Fruit fly (Drosophila melanogaster): ENCODE data around the gene CG31524.

Gene CG31524

DNA sequence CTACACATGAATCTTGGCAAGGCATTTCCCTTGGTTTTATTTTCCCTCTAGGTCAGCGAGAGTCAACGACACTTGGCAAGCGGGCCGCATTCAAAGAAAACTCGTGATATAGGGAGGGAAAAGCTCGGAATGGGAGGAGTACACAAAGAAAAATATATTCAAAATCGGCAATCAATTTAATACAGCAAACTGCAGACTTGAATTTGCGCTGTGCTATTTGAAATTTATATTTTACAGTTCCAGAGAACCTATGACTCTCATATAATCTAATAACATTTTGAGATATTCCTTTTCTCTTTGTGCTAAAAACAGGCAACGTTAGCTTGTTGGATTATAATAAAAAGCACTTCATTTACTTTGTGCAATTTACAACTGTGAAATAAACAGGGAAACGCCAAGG, 15.4 kb upstream of the CG31524 start:
- TF ChIP-seq CG17801 (GFP tag; optimal IDR thresholded peaks at IDR 0.05; ENCODE audit: partially characterized antibody), result no peak

DNA sequence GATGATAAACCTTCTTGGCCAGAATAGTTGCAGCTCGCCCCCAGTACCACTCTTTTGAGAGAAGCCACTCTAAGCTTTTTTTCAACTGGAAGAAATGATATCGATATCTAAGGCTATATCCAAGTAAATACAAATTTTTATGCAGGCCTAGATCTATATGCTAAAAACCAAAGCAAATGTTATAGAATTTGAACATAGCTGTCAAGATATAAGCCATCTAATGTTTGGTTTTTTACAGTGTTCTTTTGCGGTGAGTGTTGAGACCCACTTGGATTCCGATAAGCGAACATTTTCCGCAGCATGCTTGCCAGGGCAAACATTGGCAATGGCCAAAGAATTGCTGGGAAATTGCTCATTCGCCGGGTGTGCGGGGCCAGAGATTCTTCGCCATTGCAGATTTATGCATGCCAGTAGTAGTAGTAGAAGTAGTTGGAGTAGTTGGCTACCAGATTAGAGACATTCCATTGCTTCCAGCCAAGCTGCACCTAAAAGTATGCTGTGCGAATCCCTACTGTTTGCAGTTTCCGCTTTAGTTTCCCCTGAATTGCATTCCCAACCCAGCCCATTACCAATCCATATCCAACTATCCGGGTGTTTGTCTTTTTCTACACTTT, 14.6 kb upstream of the CG31524 start:
- no peak for TF ChIP-seq CG17801 (GFP tag; optimal IDR thresholded peaks at IDR 0.05; ENCODE audit: partially characterized antibody)

DNA sequence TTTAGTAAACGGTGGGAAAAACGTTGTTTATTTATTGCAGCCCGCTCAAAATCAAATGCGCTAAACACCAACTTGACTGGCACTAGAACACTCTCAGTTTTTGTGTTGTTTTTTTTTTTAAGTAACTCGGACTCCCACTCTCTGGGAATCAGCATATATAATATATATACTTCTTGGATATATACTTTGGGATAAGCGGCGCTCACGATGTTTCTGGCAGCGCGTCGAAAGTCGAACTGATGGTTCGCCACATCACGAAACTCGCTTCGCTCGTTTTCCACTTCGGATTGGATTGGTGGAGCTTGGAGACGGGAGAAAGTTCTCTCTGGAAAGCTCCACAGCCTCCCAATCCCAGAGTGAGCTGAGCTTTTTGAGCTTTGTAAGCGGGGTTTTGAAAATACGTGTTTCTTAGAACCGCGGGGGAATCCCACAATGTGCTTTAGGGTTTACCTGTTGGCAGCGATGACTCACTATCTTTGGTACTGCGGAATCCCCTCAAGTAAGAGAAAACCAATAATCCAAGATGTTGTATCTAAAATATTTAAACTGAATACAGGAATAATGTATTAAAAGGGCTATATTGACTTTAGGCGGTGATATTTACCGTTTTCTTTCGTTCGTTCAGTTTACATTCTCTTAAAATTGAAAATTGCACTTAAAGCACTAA, 12.8 kb upstream of the CG31524 start, which contains the start of gene jdp:
TSS of gene jdp (minus strand) at position 239 of the 667 bp plus-strand sequence.
- peak; percentile 5 for TF ChIP-seq CG17801 (GFP tag; optimal IDR thresholded peaks at IDR 0.05; ENCODE audit: partially characterized antibody)

DNA sequence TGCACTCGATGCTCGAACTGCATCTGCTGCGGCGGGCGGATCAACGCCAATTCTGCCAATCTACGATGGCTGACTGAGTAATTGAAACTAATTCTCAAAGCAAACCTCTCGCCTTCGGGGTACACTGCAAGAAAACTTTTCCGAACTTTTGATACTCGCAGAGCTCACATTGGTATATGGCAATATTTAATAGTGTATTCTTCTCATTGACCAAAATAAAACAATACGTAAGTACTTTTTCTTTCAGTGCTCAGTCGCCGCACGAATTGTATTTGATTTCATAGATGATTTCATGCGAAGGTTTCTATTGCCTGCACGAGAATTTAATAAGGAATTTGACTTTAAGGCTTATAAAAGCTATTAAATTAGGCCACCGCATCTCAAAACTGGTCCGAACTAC, 11.5 kb upstream of the CG31524 start:
- no peak for TF ChIP-seq CG17801 (GFP tag; optimal IDR thresholded peaks at IDR 0.05; ENCODE audit: partially characterized antibody)

DNA sequence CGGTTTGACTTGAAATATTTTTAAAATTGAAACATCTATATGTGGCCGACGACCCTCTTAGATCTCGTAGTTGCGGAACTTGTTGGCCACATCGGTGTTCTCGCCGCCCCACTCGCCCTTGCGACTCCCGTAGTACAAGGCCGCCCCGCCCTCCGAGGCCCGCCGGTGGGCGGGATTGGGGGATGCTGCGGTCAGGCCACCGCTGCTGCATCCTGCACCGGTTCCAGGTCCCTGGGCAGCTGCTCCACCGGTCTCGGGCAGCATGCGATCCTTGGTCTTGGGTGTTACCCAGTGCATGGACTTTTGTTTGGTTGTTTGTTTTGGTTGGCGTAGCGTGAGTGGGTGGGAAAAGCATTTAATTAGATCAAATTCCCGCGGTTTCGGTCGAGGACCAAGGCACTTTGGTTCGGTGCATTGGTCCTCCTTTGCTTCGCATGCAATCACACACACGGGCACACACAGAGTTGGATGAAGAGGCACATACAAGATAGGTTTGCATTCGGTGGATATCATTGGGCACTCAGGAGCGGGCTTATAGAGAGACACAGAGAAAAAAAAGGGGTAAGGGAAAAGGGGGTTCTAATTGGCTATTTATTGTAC, 4.2 kb upstream of the CG31524 start:
- no peak for TF ChIP-seq CG17801 (GFP tag; optimal IDR thresholded peaks at IDR 0.05; ENCODE audit: partially characterized antibody)

DNA sequence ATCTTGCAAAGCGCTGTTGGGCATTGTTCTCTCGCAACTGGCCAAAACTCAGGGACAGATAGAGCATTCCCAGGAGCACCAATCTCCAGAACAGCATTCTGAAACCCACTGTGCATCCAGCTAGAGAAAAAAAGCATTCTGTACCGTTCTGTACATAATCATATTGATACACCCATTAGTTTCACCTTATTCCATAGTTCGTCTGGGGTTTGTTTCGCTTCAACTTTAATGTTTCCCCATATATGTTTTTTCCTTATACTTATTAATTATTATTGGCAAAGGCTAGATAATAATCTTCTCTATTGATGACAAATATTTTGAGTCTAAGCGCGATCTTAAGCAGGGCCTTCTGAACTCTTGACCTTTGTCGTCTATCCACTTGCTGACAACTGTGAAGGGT, 2.0 kb downstream of the CG31524 start, which contains the start of gene PH4alphaNE2:
TSS of gene PH4alphaNE2 (minus strand) at position 101 of the 400 bp plus-strand sequence.
- TF ChIP-seq CG17801 (GFP tag; optimal IDR thresholded peaks at IDR 0.05; ENCODE audit: partially characterized antibody), result no peak

DNA sequence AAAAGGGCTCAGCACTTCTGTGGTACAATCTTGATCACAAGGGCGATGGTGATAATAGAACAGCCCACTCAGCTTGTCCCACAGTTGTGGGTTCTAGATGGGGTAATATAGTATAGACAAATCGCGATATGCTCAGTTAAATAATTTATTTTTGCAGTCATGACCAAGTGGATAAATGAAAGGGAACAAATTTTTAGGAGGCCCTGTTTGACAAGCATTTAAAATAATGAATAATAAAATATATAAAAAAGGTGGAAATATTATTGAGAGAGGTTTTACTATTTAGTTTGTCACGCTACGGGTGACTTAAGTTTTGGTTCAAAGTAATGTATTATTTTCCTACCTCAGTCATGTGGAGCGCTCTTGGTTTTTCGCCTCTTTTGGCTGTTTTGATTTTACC, 6.4 kb downstream of the CG31524 start, which contains the start of gene CG34041:
TSS of gene CG34041 (plus strand) at position 301 of the 400 bp plus-strand sequence.
- TF ChIP-seq CG17801 (GFP tag; optimal IDR thresholded peaks at IDR 0.05; ENCODE audit: partially characterized antibody), result no peak

DNA sequence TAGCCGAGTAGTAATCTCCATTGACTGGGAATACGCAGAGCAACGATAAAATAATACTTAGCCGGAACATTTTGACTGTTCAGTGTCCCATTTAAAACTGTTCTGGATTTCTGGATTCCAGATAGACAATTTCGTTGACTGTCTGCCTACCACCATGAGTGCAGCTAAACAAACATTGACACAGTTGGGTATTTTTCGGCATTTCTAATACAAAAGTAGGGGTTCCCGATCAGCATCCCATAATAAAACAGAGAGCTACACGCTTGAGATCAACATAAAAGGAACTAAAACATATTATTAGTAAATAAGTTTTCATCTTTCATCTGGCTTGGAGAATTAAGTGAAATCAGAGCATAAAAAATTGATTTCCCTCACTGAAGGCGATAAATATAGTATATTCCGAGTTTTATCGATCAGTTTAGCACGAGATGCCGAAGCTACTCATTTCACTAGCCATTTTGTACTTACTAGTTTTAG, 8.6 kb downstream of the CG31524 start, which contains the start of the genes PH4alphaSG1 and CG15539:
TSS of gene PH4alphaSG1 (minus strand) at position 101 of the 477 bp plus-strand sequence.
TSS of gene CG15539 (plus strand) at position 427 of the 477 bp plus-strand sequence.
- TF ChIP-seq CG17801 (GFP tag; optimal IDR thresholded peaks at IDR 0.05; ENCODE audit: partially characterized antibody), result no peak

DNA sequence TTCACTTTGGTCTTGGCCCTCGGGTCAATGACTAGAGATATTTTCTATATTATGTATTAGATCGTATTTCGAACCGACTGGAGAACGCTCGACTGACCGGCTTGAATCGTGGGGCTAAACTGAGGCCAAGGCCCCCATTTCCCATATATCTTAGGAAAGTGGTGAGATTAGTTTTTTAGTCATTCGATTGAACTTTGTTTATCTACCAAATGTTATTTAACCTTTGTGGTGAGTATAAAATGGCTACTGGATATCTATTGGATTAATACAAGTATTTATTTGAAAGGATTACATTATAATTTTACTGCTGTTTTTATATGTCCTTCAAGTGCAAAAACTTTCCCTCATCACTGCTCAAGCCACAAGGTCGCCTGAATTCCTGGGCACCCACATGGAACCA, 10.7 kb downstream of the CG31524 start, which contains the start of gene CG31371:
TSS of gene CG31371 (minus strand) at position 101 of the 400 bp plus-strand sequence.
- TF ChIP-seq CG17801 (GFP tag; optimal IDR thresholded peaks at IDR 0.05; ENCODE audit: partially characterized antibody), result no peak

DNA sequence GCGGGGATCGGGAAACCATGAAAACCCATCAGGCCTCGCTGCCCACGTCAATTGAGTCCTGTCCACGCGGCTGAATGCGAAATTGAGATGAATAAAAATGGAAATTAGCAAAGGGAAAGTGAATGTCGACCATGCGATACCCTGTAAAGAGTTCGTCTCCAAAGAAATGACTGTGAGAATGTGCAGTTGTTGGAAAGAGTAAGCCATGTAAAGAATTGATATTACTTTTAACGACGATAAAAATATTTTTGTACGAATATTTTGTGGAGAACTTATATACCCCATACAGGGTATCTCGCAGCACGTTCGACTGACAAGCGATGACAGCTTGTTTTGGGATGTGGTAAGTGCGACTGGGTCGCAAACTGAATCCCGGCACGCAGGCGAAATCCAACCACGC, 13.0 kb downstream of the CG31524 start:
- no peak for TF ChIP-seq CG17801 (GFP tag; optimal IDR thresholded peaks at IDR 0.05; ENCODE audit: partially characterized antibody)

DNA sequence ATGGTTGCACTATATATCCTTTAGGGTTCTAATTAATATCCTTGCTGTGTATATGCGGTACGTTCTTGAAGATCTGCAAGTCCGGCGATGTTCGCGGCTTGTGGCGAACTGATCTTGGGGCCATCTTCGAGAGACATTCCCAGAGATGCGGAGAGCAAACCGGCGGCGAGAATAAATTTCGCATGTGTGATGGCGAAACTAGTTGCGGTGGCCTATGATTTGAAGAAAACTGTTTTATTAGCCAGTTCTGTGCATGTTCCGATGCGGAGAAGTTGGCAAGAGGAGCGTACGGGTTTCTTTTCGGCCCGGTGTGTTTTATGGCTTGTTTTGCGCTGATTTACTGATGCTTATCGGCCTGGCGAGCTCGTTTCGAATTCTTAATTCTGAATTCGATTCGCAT, 13.9 kb downstream of the CG31524 start, which contains the start of gene PH4alphaNE1:
TSS of gene PH4alphaNE1 (minus strand) at position 101 of the 400 bp plus-strand sequence.
- TF ChIP-seq CG17801 (GFP tag; optimal IDR thresholded peaks at IDR 0.05; ENCODE audit: partially characterized antibody), result no peak

DNA sequence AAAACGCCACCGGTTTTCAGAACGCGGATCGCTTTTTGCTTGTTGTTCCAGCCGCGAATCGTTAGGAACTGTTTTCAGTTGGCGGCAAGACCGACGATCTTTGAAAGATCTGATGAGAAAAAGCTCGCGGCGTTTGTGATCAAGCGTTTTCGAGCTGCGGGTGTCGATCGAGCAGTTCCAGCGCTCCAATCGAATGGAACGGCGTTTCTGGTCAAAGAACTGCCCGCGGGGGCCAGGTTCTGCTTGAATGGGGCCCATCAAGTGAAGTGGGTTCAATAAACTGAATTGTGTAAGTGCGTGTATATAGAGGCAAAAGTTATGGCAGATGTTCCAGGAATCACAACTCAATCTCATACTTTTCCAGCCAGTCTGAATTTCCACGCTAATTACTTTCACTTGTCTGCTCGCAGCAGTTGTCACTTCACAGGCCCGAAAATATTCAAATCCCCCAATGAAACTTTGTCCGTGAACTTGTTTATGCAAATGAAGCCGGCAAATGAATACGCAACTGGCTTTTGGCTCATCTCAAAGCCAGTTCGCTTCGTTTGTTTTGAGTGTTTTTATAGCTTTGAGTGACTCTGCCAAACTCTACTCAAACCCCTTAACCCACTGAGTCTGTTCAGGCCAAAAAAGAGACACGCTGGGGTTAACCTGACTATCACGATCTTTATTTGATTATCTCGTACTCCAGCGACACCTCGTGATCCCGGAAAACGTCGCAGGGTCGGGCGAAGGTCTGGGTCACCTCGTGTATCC, 17.9 kb downstream of the CG31524 start, which contains the start of gene PH4alphaMP:
TSS of gene PH4alphaMP (minus strand) at position 51 of the 756 bp plus-strand sequence.
- no peak for TF ChIP-seq CG17801 (GFP tag; optimal IDR thresholded peaks at IDR 0.05; ENCODE audit: partially characterized antibody)

DNA sequence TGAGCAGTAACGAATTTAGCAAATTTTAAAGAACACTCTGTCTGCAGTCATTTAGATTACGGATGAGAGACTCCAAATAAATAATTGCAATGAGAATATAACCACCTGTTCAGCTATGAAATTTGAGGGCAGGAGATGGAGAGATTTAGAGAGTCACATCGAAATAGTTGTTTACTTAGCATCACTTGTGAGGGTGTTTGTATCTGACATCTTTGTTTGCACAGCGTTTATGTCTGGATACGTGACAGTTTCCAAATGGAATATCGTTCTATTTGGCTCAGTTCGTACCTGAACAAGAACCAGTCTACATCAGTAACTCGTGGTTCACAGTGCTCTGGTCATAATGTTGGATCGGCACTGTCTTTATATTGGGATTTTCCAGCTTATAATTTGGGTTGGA, 24.4 kb downstream of the CG31524 start, which contains the start of gene PH4alphaSG2:
TSS of gene PH4alphaSG2 (plus strand) at position 278 of the 400 bp plus-strand sequence.
- TF ChIP-seq CG17801 (GFP tag; optimal IDR thresholded peaks at IDR 0.05; ENCODE audit: partially characterized antibody), result no peak

DNA sequence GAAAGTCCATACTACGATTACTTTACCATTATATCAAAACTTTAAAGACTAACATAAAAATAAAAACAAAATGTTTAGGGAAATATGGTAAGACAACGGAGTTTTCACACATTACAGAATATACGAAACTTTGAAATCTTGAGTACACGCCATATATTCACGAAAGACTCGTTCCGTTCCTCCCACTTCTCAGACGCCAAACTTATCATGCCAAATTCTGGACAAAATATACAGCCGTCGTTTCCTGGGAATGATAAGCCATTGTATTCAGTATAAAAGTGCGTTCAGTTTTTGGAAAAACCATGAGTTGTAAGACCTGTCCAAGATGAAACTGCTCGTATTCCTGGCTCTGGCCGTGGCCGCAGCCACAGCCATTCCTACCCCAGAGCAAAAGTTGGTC, 25.5 kb downstream of the CG31524 start, which contains the start of gene Jon99Fi:
TSS of gene Jon99Fi (plus strand) at position 301 of the 400 bp plus-strand sequence.
- no peak for TF ChIP-seq CG17801 (GFP tag; optimal IDR thresholded peaks at IDR 0.05; ENCODE audit: partially characterized antibody)

Data from ovary, adult (tissue).